Fruit fly (Drosophila melanogaster): ENCODE results near the gene Gr94a.

Gr94a gene

dm6 chr3R:23046529-23046943 is 5.0 kb upstream of the Gr94a start (continued):
- TF ChIP-seq CG2875 (GFP tag; optimal IDR thresholded peaks at IDR 0.05) (no peak), Nf-YB (GFP tag; optimal IDR thresholded peaks at IDR 0.05) (no peak), CG1233 (GFP tag; optimal IDR thresholded peaks at IDR 0.05) (peak; percentile 22), Lim3 (GFP tag; IDR thresholded peaks at IDR 0.05) (no peak), CG42726 (GFP tag; IDR thresholded peaks at IDR 0.05; ENCODE audit: partially characterized antibody) (no peak), CG12769 (tag; optimal IDR thresholded peaks at IDR 0.05) (peak; percentile 80), GATAe (GFP tag; conservative IDR thresholded peaks at IDR 0.05) (no peak), yki (optimal IDR thresholded peaks at IDR 0.05) (no peak), Xrp1 (GFP tag; IDR thresholded peaks at IDR 0.05) (peak; percentile 31; the same call in 1 of the 2 replicates), MBD-R2 (GFP tag; IDR thresholded peaks at IDR 0.05) (no peak), nerfin-1 (tag; optimal IDR thresholded peaks at IDR 0.05) (no peak), Dip2 (GFP tag; IDR thresholded peaks at IDR 0.05) (no peak), CG31224 (GFP tag; IDR thresholded peaks at IDR 0.05) (peak; percentile 42; the same call in 1 of the 2 replicates), CG31441 (GFP tag; IDR thresholded peaks at IDR 0.05) (no peak), twi (tag; optimal IDR thresholded peaks at IDR 0.05) (no peak), CG17612 (GFP tag; IDR thresholded peaks at IDR 0.05) (peak; percentile 24; the same call in 1 of the 2 replicates), ash1 (GFP tag; optimal IDR thresholded peaks at IDR 0.05) (no peak), fd102C (GFP tag; optimal IDR thresholded peaks at IDR 0.05) (no peak), CG7745 (tag; optimal IDR thresholded peaks at IDR 0.05) (no peak), CG11247 (GFP tag; IDR thresholded peaks at IDR 0.05) (peak; percentile 57), Meics (GFP tag; optimal IDR thresholded peaks at IDR 0.05) (peak; percentile 60), crol (GFP tag; IDR thresholded peaks at IDR 0.05) (no peak), H2.0 (GFP tag; IDR thresholded peaks at IDR 0.05) (peak; percentile 38; the same call in 1 of the 2 replicates), CG43689 (GFP tag; IDR thresholded peaks at IDR 0.05) (no peak), hbn (GFP tag; IDR thresholded peaks at IDR 0.05; ENCODE audit: partially characterized antibody) (no peak), CG2889 (GFP tag; IDR thresholded peaks at IDR 0.05) (no peak), Hr3 (GFP tag; optimal IDR thresholded peaks at IDR 0.05) (peak; percentile 24), CG4820 (GFP tag; optimal IDR thresholded peaks at IDR 0.05) (no peak), pho (GFP tag; optimal IDR thresholded peaks at IDR 0.05) (peak; percentile 47), CG12744 (GFP tag; optimal IDR thresholded peaks at IDR 0.05) (no peak), CG10366 (GFP tag; IDR thresholded peaks at IDR 0.05) (peak; percentile 61), CG30403 (GFP tag; optimal IDR thresholded peaks at IDR 0.05) (peak; percentile 47), gce (GFP tag; IDR thresholded peaks at IDR 0.05) (no peak), lola (GFP tag; optimal IDR thresholded peaks at IDR 0.05) (no peak), pum (GFP tag; optimal IDR thresholded peaks at IDR 0.05) (no peak), CG14667 (GFP tag; IDR thresholded peaks at IDR 0.05) (0 out of 2 replicates have a peak, but pooled peaks have one; percentile 12), CG11696 (GFP tag; IDR thresholded peaks at IDR 0.05) (no peak), CG5180 (GFP tag; optimal IDR thresholded peaks at IDR 0.05) (no peak), CG8944 (GFP tag; optimal IDR thresholded peaks at IDR 0.05) (no peak), emc (GFP tag; optimal IDR thresholded peaks at IDR 0.05) (no peak), CG12071 (GFP tag; optimal IDR thresholded peaks at IDR 0.05) (peak; percentile 6), vvl (GFP tag; IDR thresholded peaks at IDR 0.05) (peak; percentile 51; the same call in 1 of the 2 replicates), insv (GFP tag; optimal IDR thresholded peaks at IDR 0.05) (no peak), TFAM (GFP tag; optimal IDR thresholded peaks at IDR 0.05) (no peak), luna (GFP tag; optimal IDR thresholded peaks at IDR 0.05) (no peak), pnt (GFP tag; optimal IDR thresholded peaks at IDR 0.05) (no peak), NFAT (GFP tag; IDR thresholded peaks at IDR 0.05) (0 out of 2 replicates have a peak, but pooled peaks have one; percentile 32), org-1 (GFP tag; optimal IDR thresholded peaks at IDR 0.05) (no peak), Elba2 (GFP tag; optimal IDR thresholded peaks at IDR 0.05) (no peak), CG6254 (GFP tag; optimal IDR thresholded peaks at IDR 0.05) (no peak), pros (GFP tag; optimal IDR thresholded peaks at IDR 0.05) (no peak), Lhr (GFP tag; optimal IDR thresholded peaks at IDR 0.05) (no peak)

Measured in whole organism, embryonic.